Worm (Caenorhabditis elegans): ENCODE results near the gene sftb-1.

DNA sequence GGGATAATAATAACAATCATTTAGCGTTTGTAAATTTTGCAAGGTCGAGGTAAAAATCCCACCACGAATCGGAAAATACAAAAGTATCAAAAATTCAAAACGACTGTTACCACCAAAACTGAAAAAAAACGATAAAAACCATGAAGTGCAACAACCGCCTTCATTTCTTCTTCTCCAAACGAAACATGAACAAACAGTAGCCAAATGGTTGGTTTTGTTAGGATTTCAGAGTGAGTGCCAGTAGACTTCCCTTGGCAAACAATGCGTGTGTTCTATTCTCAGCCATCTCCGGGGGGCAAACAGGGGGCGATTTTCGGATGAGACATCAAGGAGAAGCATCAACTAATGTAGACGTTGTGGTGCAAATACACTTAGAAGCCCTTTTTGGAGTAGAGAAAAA is 44.3 kb downstream of the sftb-1 start:
- TF ChIP-seq eyg-1 (tag; optimal IDR thresholded peaks at IDR 0.05) (no peak), C08G9.2 (tag; optimal IDR thresholded peaks at IDR 0.05) (no peak), ztf-16 (tag; optimal IDR thresholded peaks at IDR 0.05) (no peak), odd-2 (tag; optimal IDR thresholded peaks at IDR 0.05) (no peak), hlh-13 (GFP tag; optimal IDR thresholded peaks at IDR 0.05) (no peak), pha-4 (tag; optimal IDR thresholded peaks at IDR 0.05) (no peak), unc-3 (GFP tag; conservative IDR thresholded peaks at IDR 0.05) (no peak), unc-3 (tag; optimal IDR thresholded peaks at IDR 0.05) (no peak), che-1 (tag; optimal IDR thresholded peaks at IDR 0.05) (no peak)
